Worm (Caenorhabditis elegans): ENCODE data around the gene srw-8.

DNA sequence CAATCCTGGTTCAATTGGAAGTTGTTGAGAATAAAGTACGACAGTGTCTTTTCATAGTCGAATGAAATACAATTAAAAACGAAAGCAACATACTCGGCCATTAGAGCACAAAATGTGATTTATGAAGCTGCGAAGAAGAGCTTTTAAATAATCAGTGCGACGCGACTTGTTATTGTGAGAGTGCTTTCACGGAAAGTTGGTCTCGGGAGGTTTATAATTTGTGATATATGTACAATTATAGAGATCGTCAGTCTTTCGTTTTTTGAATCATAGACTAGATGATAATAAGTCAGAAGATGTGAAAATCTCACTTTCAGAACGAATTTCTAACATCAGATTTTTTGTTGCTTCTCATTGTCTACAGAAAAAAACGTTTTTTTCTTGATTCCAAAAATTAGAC lies 27.9 kb upstream of the srw-8 start, which contains the start of gene srt-15:
- no peak for TF ChIP-seq lin-39 (tag; optimal IDR thresholded peaks at IDR 0.05)
- no peak for TF ChIP-seq daf-16 (GFP tag; optimal IDR thresholded peaks at IDR 0.05)
- TF ChIP-seq daf-16 (tag; optimal IDR thresholded peaks at IDR 0.05), result no peak
- TF ChIP-seq lin-38 (GFP tag; IDR thresholded peaks at IDR 0.05), result no peak
- TF ChIP-seq nhr-11 (tag; optimal IDR thresholded peaks at IDR 0.05), result no peak
- TF ChIP-seq rbr-2 (tag; optimal IDR thresholded peaks at IDR 0.05), result no peak
- TF ChIP-seq ceh-32 (tag; optimal IDR thresholded peaks at IDR 0.05; ENCODE audit: poor library complexity), result no peak
- TF ChIP-seq snpc-4 (tag; optimal IDR thresholded peaks at IDR 0.05), result no peak
- TF ChIP-seq dmd-8 (GFP tag; IDR thresholded peaks at IDR 0.05), result no peak
- TF ChIP-seq dve-1 (tag; optimal IDR thresholded peaks at IDR 0.05; ENCODE audit: insufficient read depth), result no peak
- TF ChIP-seq ztf-11 (tag; optimal IDR thresholded peaks at IDR 0.05), result no peak
- TF ChIP-seq pqm-1 (tag; optimal IDR thresholded peaks at IDR 0.05), result no peak
